Worm (Caenorhabditis elegans) whole organism, L2 larva: ENCODE results near the gene ZK1236.1.

ENCODE experiments used
- C34F6.9 ChIP-seq: fragments of 150-350 bp; optimal IDR thresholded peaks from 2 replicates; lab custom pipeline; 2014; ENCODE audit warnings: missing biosample characterization, missing genetic modification characterization
- Y55F3AM.14 ChIP-seq: fragments of 200-800 bp; sonication (Bioruptor generic); optimal IDR thresholded peaks from 2 replicates; lab custom pipeline; 2018; ENCODE audit warnings: mild to moderate bottlenecking, missing genetic modification characterization, missing compliant biosample characterization
- ZK546.5 ChIP-seq: sonication (generic microtip); optimal IDR thresholded peaks from 2 replicates; lab custom pipeline; 2017; ENCODE audit warnings: missing biosample characterization, missing genetic modification characterization
- alr-1 ChIP-seq: fragments of 150-350 bp; optimal IDR thresholded peaks from 2 replicates; lab custom pipeline; 2014; ENCODE audit warnings: missing biosample characterization, missing genetic modification characterization
- aly-2 ChIP-seq: fragments of 150-350 bp; optimal IDR thresholded peaks from 2 replicates; lab custom pipeline; 2014; ENCODE audit warnings: missing biosample characterization, missing genetic modification characterization
- ama-1 ChIP-seq: fragments of 150-350 bp; optimal IDR thresholded peaks from 2 replicates; lab custom pipeline; 2018; ENCODE audit warnings: inconsistent platforms
- ceh-16 ChIP-seq: fragments of 150-350 bp; optimal IDR thresholded peaks from 2 replicates; lab custom pipeline; 2014; ENCODE audit warnings: missing biosample characterization, missing genetic modification characterization
- ceh-82 ChIP-seq: fragments of 150-350 bp; optimal IDR thresholded peaks from 2 replicates; lab custom pipeline; 2014; ENCODE audit warnings: missing biosample characterization, missing genetic modification characterization
- crh-2 ChIP-seq: sonication (generic microtip); optimal IDR thresholded peaks from 2 replicates; lab custom pipeline; 2017; ENCODE audit warnings: missing biosample characterization, missing genetic modification characterization
- dmd-4 ChIP-seq: sonication (generic microtip); optimal IDR thresholded peaks from 2 replicates; lab custom pipeline; 2017; ENCODE audit warnings: missing biosample characterization, missing genetic modification characterization
- egl-27 ChIP-seq: sonication (generic microtip); optimal IDR thresholded peaks from 3 replicates; lab custom pipeline; 2017; ENCODE audit warnings: missing biosample characterization, missing genetic modification reagents, missing genetic modification characterization
- elt-1 ChIP-seq: fragments of 150-350 bp; optimal IDR thresholded peaks from 2 replicates; lab custom pipeline; 2014; ENCODE audit warnings: missing biosample characterization, missing genetic modification characterization
- elt-3 ChIP-seq: sonication (generic microtip); optimal IDR thresholded peaks from 2 replicates; lab custom pipeline; 2017; ENCODE audit warnings: missing biosample characterization, missing genetic modification characterization
- fos-1 ChIP-seq: fragments of 150-350 bp; optimal IDR thresholded peaks from 2 replicates; lab custom pipeline; 2014; ENCODE audit warnings: missing biosample characterization, missing genetic modification characterization
- gmeb-1 ChIP-seq: fragments of 150-350 bp; optimal IDR thresholded peaks from 2 replicates; lab custom pipeline; 2014; ENCODE audit warnings: missing biosample characterization, missing genetic modification characterization
- lin-13 ChIP-seq: fragments of 150-350 bp; optimal IDR thresholded peaks from 2 replicates; lab custom pipeline; 2014; ENCODE audit warnings: missing biosample characterization, missing genetic modification reagents, missing genetic modification characterization
- lsy-2 ChIP-seq, 2 experiments: fragments of 150-350 bp in 1 of 2; sonication (generic microtip) in 1 of 2; optimal IDR thresholded peaks; 2 replicates each; lab custom pipeline; 2014 to 2017; ENCODE audit warnings: missing biosample characterization in 2 of 2, missing genetic modification characterization in 2 of 2
- mbf-1 ChIP-seq: sonication (generic microtip); optimal IDR thresholded peaks from 2 replicates; lab custom pipeline; 2017; ENCODE audit warnings: missing biosample characterization, missing genetic modification characterization
- nhr-10 ChIP-seq: sonication (generic microtip); optimal IDR thresholded peaks from 2 replicates; lab custom pipeline; 2017; ENCODE audit warnings: missing biosample characterization, missing genetic modification characterization
- nhr-11 ChIP-seq: fragments of 150-350 bp; optimal IDR thresholded peaks from 2 replicates; lab custom pipeline; 2014; ENCODE audit warnings: missing biosample characterization, missing genetic modification characterization
- nhr-12 ChIP-seq: fragments of 150-350 bp; optimal IDR thresholded peaks from 2 replicates; lab custom pipeline; 2014; ENCODE audit warnings: missing biosample characterization, missing genetic modification characterization
- nhr-129 ChIP-seq: fragments of 150-350 bp; optimal IDR thresholded peaks from 2 replicates; lab custom pipeline; 2014; ENCODE audit warnings: missing biosample characterization, missing genetic modification characterization
- nhr-25 ChIP-seq: fragments of 150-350 bp; sonication (generic microtip); optimal IDR thresholded peaks from 3 replicates; lab custom pipeline; 2014; ENCODE audit warnings: missing biosample characterization, missing genetic modification characterization
- nhr-6 ChIP-seq: fragments of 150-350 bp; optimal IDR thresholded peaks from 2 replicates; lab custom pipeline; 2014; ENCODE audit warnings: missing biosample characterization, missing genetic modification characterization
- nhr-77 ChIP-seq: fragments of 150-350 bp; optimal IDR thresholded peaks from 2 replicates; lab custom pipeline; 2014; ENCODE audit warnings: missing biosample characterization, missing genetic modification characterization
- sem-4 ChIP-seq: fragments of 150-350 bp; optimal IDR thresholded peaks from 2 replicates; lab custom pipeline; 2014; ENCODE audit warnings: missing biosample characterization, missing genetic modification reagents, missing genetic modification characterization
- skn-1 ChIP-seq: sonication (generic microtip); optimal IDR thresholded peaks from 2 replicates; lab custom pipeline; 2017; ENCODE audit warnings: missing biosample characterization, missing genetic modification characterization
- sma-9 ChIP-seq, 2 experiments: fragments of 150-350 bp in 1 of 2; sonication (generic microtip) in 1 of 2; optimal IDR thresholded peaks; 2 replicates each; lab custom pipeline; 2014 to 2016; ENCODE audit warnings: missing genetic modification characterization in 2 of 2, mild to moderate bottlenecking in 1 of 2, missing biosample characterization in 1 of 2, missing compliant biosample characterization in 1 of 2, missing genetic modification reagents in 1 of 2, moderate library complexity in 1 of 2
- unc-39 ChIP-seq: fragments of 150-350 bp; optimal IDR thresholded peaks from 2 replicates; lab custom pipeline; 2014; ENCODE audit warnings: missing biosample characterization, missing genetic modification characterization
- unc-55 ChIP-seq: fragments of 150-350 bp; sonication (generic microtip); optimal IDR thresholded peaks from 3 replicates; lab custom pipeline; 2014; ENCODE audit warnings: missing biosample characterization, missing genetic modification reagents, missing genetic modification characterization
- ztf-1 ChIP-seq: fragments of 200-800 bp; sonication (Bioruptor generic); conservative IDR thresholded peaks from 2 replicates; pipeline ENCODE4 v1.3.6; 2022; ENCODE audit warnings: missing genetic modification characterization, missing compliant biosample characterization
- ztf-4 ChIP-seq: fragments of 150-350 bp; optimal IDR thresholded peaks from 2 replicates; lab custom pipeline; 2014; ENCODE audit warnings: missing biosample characterization, missing genetic modification characterization

ZK1236.1 gene

ce11 chrIII:8446940-8447403 is 17.9 kb downstream of the ZK1236.1 start, which contains the start of gene rpn-3 (continued):
- TF ChIP-seq sma-9 (GFP tag; optimal IDR thresholded peaks at IDR 0.05; lab: Kevin White, UChicago) (peak; percentile 96), sma-9 (tag; optimal IDR thresholded peaks at IDR 0.05; lab: Kevin White, UChicago) (no peak), nhr-6 (tag; lab: Kevin White, UChicago) (peak; percentile 97), ama-1 (lab: Kevin White, UChicago) (peak; percentile 96), ztf-4 (tag; lab: Kevin White, UChicago) (peak; percentile 98), ztf-1 (no peak), skn-1 (tag; lab: Kevin White, UChicago) (peak; percentile 99), nhr-11 (tag; lab: Kevin White, UChicago) (no peak), alr-1 (tag; lab: Kevin White, UChicago) (no peak), aly-2 (tag; lab: Kevin White, UChicago) (no peak), nhr-12 (tag; lab: Kevin White, UChicago) (peak; percentile 6), sem-4 (tag; lab: Kevin White, UChicago) (peak; percentile 97), elt-3 (tag; lab: Kevin White, UChicago) (no peak), fos-1 (tag; lab: Kevin White, UChicago) (peak; percentile 98), elt-1 (tag; lab: Kevin White, UChicago) (no peak), nhr-25 (peak; percentile 97), dmd-4 (tag; lab: Kevin White, UChicago) (no peak), ZK546.5 (tag; lab: Kevin White, UChicago) (peak; percentile 69), crh-2 (tag; lab: Kevin White, UChicago) (peak; percentile 99), unc-39 (no peak), nhr-77 (peak; percentile 83), Y55F3AM.14 (GFP tag; lab: Kevin White, UChicago) (peak; percentile 58)

DNA sequence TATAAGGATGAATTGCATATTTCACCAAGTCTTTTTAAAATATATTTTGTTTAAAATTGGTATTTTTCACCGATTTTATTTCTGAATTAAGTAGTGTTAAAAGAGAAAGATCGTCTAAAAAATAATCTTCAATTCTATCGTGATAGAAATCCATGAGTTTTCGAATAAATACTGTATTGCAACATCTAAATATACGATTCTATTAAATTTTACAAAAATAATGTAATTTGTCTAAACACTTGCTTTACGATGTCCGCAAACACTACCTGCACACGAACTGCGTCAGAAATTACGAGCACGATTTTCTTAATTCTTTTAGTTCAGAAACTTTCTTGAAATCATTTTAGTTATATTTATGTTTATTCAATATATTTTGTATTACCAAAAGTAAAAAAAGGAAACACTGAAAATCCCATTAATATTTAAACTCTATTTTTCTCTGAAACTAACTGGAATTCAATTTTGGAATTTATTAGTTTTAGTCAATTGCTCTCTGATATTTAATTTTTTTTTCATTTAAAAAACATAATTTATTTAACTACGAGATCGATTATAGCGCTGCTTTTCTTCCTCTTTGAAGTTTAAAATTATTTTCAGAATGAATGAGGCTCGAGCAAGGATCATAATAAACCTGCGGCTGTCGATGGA is 20.2 kb downstream of the ZK1236.1 start, which contains the start of gene mrpl-32:
TSS of gene mrpl-32 (plus strand) at position 598 of the 648 bp plus-strand sequence.
- TF ChIP-seq lsy-2 (tag; optimal IDR thresholded peaks at IDR 0.05; lab: Kevin White, UChicago) = peak in 1 of 2 experiments; percentile 67
- TF ChIP-seq ceh-82 = no peak
- peak; percentile 45 for TF ChIP-seq crh-2 (tag; lab: Kevin White, UChicago)
- no peak for TF ChIP-seq sma-9 (GFP tag; optimal IDR thresholded peaks at IDR 0.05; lab: Kevin White, UChicago)
- TF ChIP-seq sma-9 (tag; optimal IDR thresholded peaks at IDR 0.05; lab: Kevin White, UChicago) = no peak
- peak; percentile 33 for TF ChIP-seq lin-13
- TF ChIP-seq sem-4 (tag; lab: Kevin White, UChicago) = peak; percentile 39
- peak; percentile 53 for TF ChIP-seq skn-1 (tag; lab: Kevin White, UChicago)
- TF ChIP-seq nhr-12 (tag; lab: Kevin White, UChicago) = peak; percentile 25
- TF ChIP-seq ztf-4 (tag; lab: Kevin White, UChicago) = peak; percentile 74
- no peak for TF ChIP-seq egl-27 (tag; lab: Kevin White, UChicago)
- TF ChIP-seq ama-1 (lab: Kevin White, UChicago) = peak; percentile 38
- TF ChIP-seq C34F6.9 (tag; lab: Kevin White, UChicago) = peak; percentile 39

DNA sequence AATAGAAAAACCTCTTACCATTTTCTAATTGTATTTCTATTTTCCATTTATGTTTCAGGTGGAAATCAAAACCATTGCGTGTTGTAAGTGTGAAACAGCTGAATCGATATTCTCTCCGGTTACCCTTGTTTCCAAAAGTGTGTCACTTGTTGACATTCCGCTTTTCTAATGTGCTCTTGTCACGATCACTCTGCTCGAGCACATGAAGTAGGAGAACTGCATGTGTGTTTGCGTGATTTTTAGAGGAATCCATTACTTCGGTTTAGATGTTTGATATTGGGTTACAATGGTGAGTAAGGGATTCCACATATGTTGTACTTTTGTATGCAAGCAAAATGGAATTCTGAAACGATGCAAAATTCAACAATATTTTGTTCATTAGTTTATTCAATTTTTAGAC is 21.4 kb downstream of the ZK1236.1 start:
- TF ChIP-seq lin-13 (no peak), ama-1 (lab: Kevin White, UChicago) (peak; percentile 73), elt-1 (tag; lab: Kevin White, UChicago) (no peak), egl-27 (tag; lab: Kevin White, UChicago) (no peak), sem-4 (tag; lab: Kevin White, UChicago) (no peak), nhr-129 (tag; lab: Kevin White, UChicago) (peak; percentile 24), ceh-16 (tag; lab: Kevin White, UChicago) (no peak), mbf-1 (tag; lab: Kevin White, UChicago) (no peak), gmeb-1 (no peak), elt-3 (tag; lab: Kevin White, UChicago) (no peak)

DNA sequence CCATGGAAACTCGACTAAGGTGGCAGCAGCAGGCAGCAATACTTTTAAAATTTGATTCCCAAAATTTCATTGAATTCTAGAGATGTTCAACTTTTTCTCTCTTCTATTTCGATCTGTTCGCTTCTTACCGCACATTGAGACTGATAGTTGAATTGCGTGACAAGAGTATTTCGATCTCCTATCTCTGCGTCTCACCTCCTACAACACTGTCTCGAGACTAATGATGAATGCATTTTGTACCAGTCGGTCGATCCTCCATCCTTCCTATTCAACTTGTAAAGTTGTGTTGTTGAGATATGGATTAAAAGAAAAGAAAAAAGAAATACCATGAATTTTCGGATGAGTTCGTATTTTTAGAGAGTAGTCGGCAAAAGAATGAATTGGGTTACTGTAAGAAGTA is 22.1 kb downstream of the ZK1236.1 start:
- TF ChIP-seq nhr-10 = no peak
- TF ChIP-seq unc-55 = peak; percentile 8
- TF ChIP-seq, all 48 proteins: peak for 1

ce11 chrIII:8457605-8458004 is 28.5 kb downstream of the ZK1236.1 start:
- TF ChIP-seq elt-1 (tag; lab: Kevin White, UChicago) (no peak), skn-1 (tag; lab: Kevin White, UChicago) (no peak)
